Fruit fly (Drosophila melanogaster) whole organism, embryonic: Measurements from ENCODE around the gene smal.

Source experiments
- Ada2b ChIP-seq: fragments of 200-800 bp; sonication (Bioruptor generic); IDR thresholded peaks from 2 replicates; pipeline ENCODE4 v1.3.6; 2022; ENCODE audit warnings: missing biosample characterization, missing genetic modification characterization
- Adf1 ChIP-seq: fragments of 200-800 bp; sonication (Bioruptor generic); IDR thresholded peaks from 2 replicates; pipeline ENCODE4 v1.3.6; 2022; ENCODE audit warnings: missing biosample characterization, missing genetic modification characterization
- CG10431 ChIP-seq: fragments of 200-800 bp; sonication (Bioruptor generic); optimal IDR thresholded peaks from 3 replicates; lab custom pipeline; 2018; ENCODE audit warnings: missing biosample characterization, mild to moderate bottlenecking, missing genetic modification characterization
- CG11398 ChIP-seq: fragments of 200-800 bp; sonication (Bioruptor generic); optimal IDR thresholded peaks from 2 replicates; lab custom pipeline; 2016; ENCODE audit warnings: missing biosample characterization, missing genetic modification characterization
- CG11696 ChIP-seq: fragments of 200-800 bp; sonication (Bioruptor generic); IDR thresholded peaks from 2 replicates; pipeline ENCODE4 v1.3.6; 2022; ENCODE audit warnings: missing biosample characterization, missing genetic modification characterization
- CG1602 ChIP-seq: fragments of 200-800 bp; sonication (Bioruptor generic); optimal IDR thresholded peaks from 3 replicates; lab custom pipeline; 2016; ENCODE audit warnings: missing biosample characterization, missing genetic modification characterization
- CG17186 ChIP-seq: fragments of 200-800 bp; sonication (Bioruptor generic); optimal IDR thresholded peaks from 3 replicates; lab custom pipeline; 2017; ENCODE audit warnings: missing biosample characterization, missing genetic modification reagents, missing genetic modification characterization
- CG17385 ChIP-seq: fragments of 200-800 bp; sonication (Bioruptor generic); optimal IDR thresholded peaks from 3 replicates; lab custom pipeline; 2018; ENCODE audit warnings: missing biosample characterization, mild to moderate bottlenecking, missing genetic modification characterization
- CG17829 ChIP-seq: fragments of 200-800 bp; optimal IDR thresholded peaks from 2 replicates; lab custom pipeline; 2019; ENCODE audit warnings: missing biosample characterization, mild to moderate bottlenecking, missing genetic modification characterization, moderate library complexity
- CG18262 ChIP-seq: fragments of 200-800 bp; optimal IDR thresholded peaks from 3 replicates; lab custom pipeline; 2019; ENCODE audit warnings: missing biosample characterization, mild to moderate bottlenecking, missing genetic modification characterization, moderate library complexity
- CG1832 ChIP-seq: fragments of 200-800 bp; sonication (Bioruptor generic); optimal IDR thresholded peaks from 2 replicates; lab custom pipeline; 2017; ENCODE audit warnings: missing biosample characterization, mild to moderate bottlenecking, missing genetic modification characterization, inconsistent platforms
- CG18619 ChIP-seq: fragments of 200-800 bp; sonication (Bioruptor generic); optimal IDR thresholded peaks from 3 replicates; lab custom pipeline; 2017; ENCODE audit warnings: missing biosample characterization, mild to moderate bottlenecking, missing genetic modification characterization
- CG2199 ChIP-seq: fragments of 200-800 bp; sonication (Bioruptor generic); IDR thresholded peaks from 3 replicates; pipeline ENCODE4 v1.3.6; 2022; ENCODE audit warnings: missing biosample characterization, missing genetic modification characterization
- CG2202 ChIP-seq: fragments of 200-800 bp; sonication (Bioruptor generic); optimal IDR thresholded peaks from 2 replicates; lab custom pipeline; 2018; ENCODE audit warnings: missing biosample characterization, mild to moderate bottlenecking, missing genetic modification characterization
- CG30403 ChIP-seq: fragments of 200-800 bp; sonication (Bioruptor generic); optimal IDR thresholded peaks from 3 replicates; lab custom pipeline; 2016; ENCODE audit warnings: missing biosample characterization, missing genetic modification characterization
- CG30431 ChIP-seq: fragments of 200-800 bp; sonication (Bioruptor generic); optimal IDR thresholded peaks from 2 replicates; lab custom pipeline; 2017; ENCODE audit warnings: missing biosample characterization, missing genetic modification characterization
- CG33213 ChIP-seq: fragments of 200-800 bp; sonication (Bioruptor generic); optimal IDR thresholded peaks from 3 replicates; lab custom pipeline; 2016; ENCODE audit warnings: missing biosample characterization, missing genetic modification characterization
- CG34422 ChIP-seq: fragments of 200-800 bp; sonication (Bioruptor generic); IDR thresholded peaks from 3 replicates; pipeline ENCODE4 v1.3.6; 2022; ENCODE audit warnings: missing biosample characterization, missing genetic modification characterization
- CG43689 ChIP-seq: fragments of 200-800 bp; sonication (Bioruptor generic); IDR thresholded peaks from 2 replicates; pipeline ENCODE4 v1.3.6; 2022; ENCODE audit warnings: missing biosample characterization, missing genetic modification characterization
- CG5953 ChIP-seq: fragments of 200-800 bp; sonication (Bioruptor generic); IDR thresholded peaks from 2 replicates; pipeline ENCODE4 v1.3.6; 2022; ENCODE audit warnings: missing biosample characterization, missing genetic modification characterization
- CG6175 ChIP-seq: fragments of 200-800 bp; sonication (Bioruptor generic); IDR thresholded peaks from 3 replicates; pipeline ENCODE4 v1.3.6; 2022; ENCODE audit warnings: missing biosample characterization, missing genetic modification characterization
- CG6791 ChIP-seq: fragments of 200-800 bp; sonication (Bioruptor generic); IDR thresholded peaks from 3 replicates; pipeline ENCODE4 v1.3.6; 2022; ENCODE audit warnings: missing biosample characterization, missing genetic modification characterization; ENCODE audit not compliant: partially characterized antibody
- CG8388 ChIP-seq: fragments of 200-800 bp; sonication (Bioruptor generic); optimal IDR thresholded peaks from 2 replicates; lab custom pipeline; 2019; ENCODE audit warnings: missing biosample characterization, mild to moderate bottlenecking, missing genetic modification characterization, moderate library complexity
- CG8924 ChIP-seq: fragments of 200-800 bp; optimal IDR thresholded peaks from 3 replicates; lab custom pipeline; 2019; ENCODE audit warnings: missing biosample characterization, mild to moderate bottlenecking, missing genetic modification characterization, moderate library complexity
- CG9609 ChIP-seq: fragments of 200-800 bp; sonication (Bioruptor generic); optimal IDR thresholded peaks from 3 replicates; lab custom pipeline; 2016; ENCODE audit warnings: missing biosample characterization, missing genetic modification characterization
- D ChIP-seq, 2 experiments: fragments of 200-800 bp in 1 of 2; fragments of >200 bp in 1 of 2; sonication (Bioruptor generic) in 1 of 2; optimal IDR thresholded peaks; 2 replicates in 1 of 2; 3 replicates in 1 of 2; lab custom pipeline; 2017; ENCODE audit warnings: mild to moderate bottlenecking in 1 of 2, missing biosample characterization in 1 of 2, missing genetic modification characterization in 1 of 2, missing genetic modification reagents in 1 of 2
- HLHmδ ChIP-seq: fragments of 200-800 bp; sonication (Bioruptor generic); optimal IDR thresholded peaks from 2 replicates; lab custom pipeline; 2018; ENCODE audit warnings: missing biosample characterization, mild to moderate bottlenecking, missing genetic modification characterization, moderate library complexity
- Hey ChIP-seq: fragments of 200-800 bp; sonication (Bioruptor generic); optimal IDR thresholded peaks from 3 replicates; lab custom pipeline; 2018; ENCODE audit warnings: missing biosample characterization, mild to moderate bottlenecking, missing genetic modification characterization
- Opbp ChIP-seq: fragments of 200-800 bp; sonication (Bioruptor generic); IDR thresholded peaks from 3 replicates; pipeline ENCODE4 v1.3.6; 2022; ENCODE audit warnings: missing biosample characterization, missing genetic modification characterization; ENCODE audit not compliant: partially characterized antibody
- Sin3A ChIP-seq: fragments of >200 bp; optimal IDR thresholded peaks from 2 replicates; lab custom pipeline; 2018
- Stat92E ChIP-seq, 3 experiments: fragments of >200 bp in 2 of 3; fragments of 200-800 bp in 1 of 3; sonication (Bioruptor generic) in 1 of 3; optimal IDR thresholded peaks; 2 replicates each; lab custom pipeline; 2017 to 2019; ENCODE audit warnings: missing biosample characterization in 3 of 3, missing genetic modification characterization in 3 of 3, mild to moderate bottlenecking in 1 of 3, moderate library complexity in 1 of 3
- ato ChIP-seq: fragments of 200-800 bp; sonication (Bioruptor generic); IDR thresholded peaks from 2 replicates; pipeline ENCODE4 v1.3.6; 2022; ENCODE audit warnings: missing biosample characterization, missing genetic modification characterization; ENCODE audit not compliant: partially characterized antibody
- cato ChIP-seq: fragments of 200-800 bp; sonication (Bioruptor generic); optimal IDR thresholded peaks from 2 replicates; lab custom pipeline; 2016; ENCODE audit warnings: missing biosample characterization, missing genetic modification characterization, borderline replicate concordance
- dimm ChIP-seq: fragments of 200-800 bp; sonication (Bioruptor generic); IDR thresholded peaks from 2 replicates; pipeline ENCODE4 v1.3.6; 2022; ENCODE audit warnings: missing biosample characterization, missing genetic modification characterization
- gem ChIP-seq: fragments of 200-800 bp; sonication (Bioruptor generic); optimal IDR thresholded peaks from 2 replicates; lab custom pipeline; 2019; ENCODE audit warnings: missing biosample characterization, mild to moderate bottlenecking, missing genetic modification characterization, moderate library complexity
- grn ChIP-seq: fragments of 200-800 bp; sonication (Bioruptor generic); optimal IDR thresholded peaks from 3 replicates; lab custom pipeline; 2017; ENCODE audit warnings: missing biosample characterization, missing genetic modification characterization
- hkb ChIP-seq, 2 experiments: fragments of 200-800 bp in 1 of 2; fragments of >200 bp in 1 of 2; sonication (Bioruptor generic) in 1 of 2; IDR thresholded peaks in 1 of 2; optimal IDR thresholded peaks in 1 of 2; 2 replicates each; pipeline versions ENCODE4 v1.3.6 to Lab custom; 2017 to 2022; ENCODE audit warnings: missing biosample characterization in 1 of 2, missing genetic modification characterization in 1 of 2
- insv ChIP-seq, 2 experiments: fragments of 200-800 bp; sonication (Bioruptor generic); optimal IDR thresholded peaks; 3 replicates each; lab custom pipeline; 2016 to 2018; ENCODE audit warnings: missing biosample characterization in 2 of 2, missing genetic modification characterization in 2 of 2
- onecut ChIP-seq: fragments of 200-800 bp; sonication (Bioruptor generic); IDR thresholded peaks from 2 replicates; pipeline ENCODE4 v1.3.6; 2022; ENCODE audit warnings: missing biosample characterization, missing genetic modification characterization
- schlank ChIP-seq: fragments of 200-800 bp; sonication (Bioruptor generic); optimal IDR thresholded peaks from 2 replicates; lab custom pipeline; 2018; ENCODE audit warnings: missing biosample characterization, mild to moderate bottlenecking, missing genetic modification characterization
- seq ChIP-seq: fragments of 200-800 bp; sonication (Bioruptor generic); IDR thresholded peaks from 2 replicates; pipeline ENCODE4 v1.3.6; 2022; ENCODE audit warnings: missing biosample characterization, missing genetic modification characterization
- sna ChIP-seq: fragments of 200-800 bp; sonication (Bioruptor generic); IDR thresholded peaks from 2 replicates; pipeline ENCODE4 v1.3.6; 2022; ENCODE audit warnings: missing biosample characterization, missing genetic modification characterization; ENCODE audit not compliant: partially characterized antibody
- so ChIP-seq: fragments of 200-800 bp; sonication (Bioruptor generic); IDR thresholded peaks from 3 replicates; pipeline ENCODE4 v1.3.6; 2022; ENCODE audit warnings: missing biosample characterization, missing genetic modification characterization
- sob ChIP-seq: fragments of 200-800 bp; sonication (Bioruptor generic); IDR thresholded peaks from 2 replicates; pipeline ENCODE4 v1.3.6; 2022; ENCODE audit warnings: missing biosample characterization, missing genetic modification characterization
- vvl ChIP-seq: fragments of 200-800 bp; sonication (Bioruptor generic); IDR thresholded peaks from 2 replicates; pipeline ENCODE4 v1.3.6; 2022; ENCODE audit warnings: missing biosample characterization, missing genetic modification characterization
- yki ChIP-seq: fragments of >200 bp; optimal IDR thresholded peaks from 3 replicates; lab custom pipeline; 2018
- zfh1 ChIP-seq: fragments of 200-800 bp; sonication (Bioruptor generic); IDR thresholded peaks from 3 replicates; pipeline ENCODE4 v1.3.6; 2022; ENCODE audit warnings: missing biosample characterization, missing genetic modification characterization

Gene smal

dm6 chr2L:6178740-6179633, at the start of gene smal (continued):
- TF ChIP-seq cato (no peak), CG1832 (GFP tag; lab: Kevin White, UChicago) (no peak), HLHmδ (GFP tag; lab: Kevin White, UChicago) (peak; percentile 92), CG30431 (GFP tag; lab: Kevin White, UChicago) (no peak), onecut (peak; percentile 63), CG18262 (tag; lab: Kevin White, UChicago) (no peak), schlank (tag; lab: Kevin White, UChicago) (no peak), gem (tag; lab: Kevin White, UChicago) (no peak), zfh1 (GFP tag; lab: Robert Waterston, UW) (peak; percentile 31; the same call in 1 of the 3 replicates), CG17385 (peak; percentile 8), seq (0 out of 2 replicates have a peak, but pooled peaks have one; percentile 17), CG2199 (GFP tag; lab: Robert Waterston, UW) (peak; percentile 90), CG11398 (GFP tag; lab: Kevin White, UChicago) (peak; percentile 19), CG1602 (GFP tag; lab: Kevin White, UChicago) (no peak), CG2202 (tag; lab: Kevin White, UChicago) (peak; percentile 16), so (peak; percentile 30; the same call in 1 of the 3 replicates), Ada2b (GFP tag; lab: Robert Waterston, UW) (no peak), CG34422 (GFP tag; lab: Robert Waterston, UW) (0 out of 3 replicates have a peak, but pooled peaks have one; percentile 35), Stat92E (GFP tag; optimal IDR thresholded peaks at IDR 0.05; lab: Kevin White, UChicago) (peak in 1 of 3 experiments; percentile 26), CG18619 (GFP tag; lab: Kevin White, UChicago) (peak; percentile 26), CG6175 (GFP tag; lab: Robert Waterston, UW) (peak; percentile 79; the same call in 2 of the 3 replicates), ato (GFP tag; lab: Robert Waterston, UW) (no peak), yki (lab: Kevin White, UChicago) (no peak), CG30403 (GFP tag; lab: Kevin White, UChicago) (no peak), Opbp (GFP tag; lab: Robert Waterston, UW) (peak; percentile 75; the same call in 2 of the 3 replicates), CG9609 (GFP tag; lab: Kevin White, UChicago) (no peak), CG8388 (GFP tag; lab: Kevin White, UChicago) (peak; percentile 23), CG11696 (0 out of 2 replicates have a peak, but pooled peaks have one; percentile 30), dimm (GFP tag; lab: Robert Waterston, UW) (no peak), CG5953 (GFP tag; lab: Robert Waterston, UW) (0 out of 2 replicates have a peak, but pooled peaks have one; percentile 44), CG43689 (GFP tag; lab: Robert Waterston, UW) (no peak), CG10431 (peak; percentile 54), sob (0 out of 2 replicates have a peak, but pooled peaks have one; percentile 18), CG6791 (GFP tag; lab: Robert Waterston, UW) (peak; percentile 67; the same call in 1 of the 3 replicates), Adf1 (GFP tag; lab: Robert Waterston, UW) (0 out of 2 replicates have a peak, but pooled peaks have one; percentile 12), insv (GFP tag; optimal IDR thresholded peaks at IDR 0.05; lab: Kevin White, UChicago) (peak in 1 of 2 experiments; percentile 35), D (optimal IDR thresholded peaks at IDR 0.05; lab: Kevin White, UChicago) (no peak), D (GFP tag; optimal IDR thresholded peaks at IDR 0.05; lab: Kevin White, UChicago) (peak; percentile 14), hkb (optimal IDR thresholded peaks at IDR 0.05; lab: Kevin White, UChicago) (no peak), hkb (GFP tag; IDR thresholded peaks at IDR 0.05; lab: Robert Waterston, UW) (peak; percentile 48), Sin3A (lab: Kevin White, UChicago) (no peak), CG17186 (GFP tag; lab: Kevin White, UChicago) (no peak), grn (GFP tag; lab: Kevin White, UChicago) (peak; percentile 46), CG8924 (peak; percentile 22), sna (GFP tag; lab: Robert Waterston, UW) (0 out of 2 replicates have a peak, but pooled peaks have one; percentile 13), CG33213 (GFP tag; lab: Kevin White, UChicago) (peak; percentile 31), vvl (peak; percentile 23; the same call in 1 of the 2 replicates), CG17829 (tag; lab: Kevin White, UChicago) (peak; percentile 54), Hey (tag; lab: Kevin White, UChicago) (no peak)
